Fruit fly (Drosophila melanogaster) whole organism, adult: ENCODE results near the gene RpS19b.

Experiments
- CG11617 ChIP-seq: fragments of 200-800 bp; sonication (Bioruptor generic); optimal IDR thresholded peaks from 2 replicates; lab custom pipeline; 2017; ENCODE audit warnings: mild to moderate bottlenecking, missing biosample characterization, missing genetic modification reagents, missing genetic modification characterization
- CG12768 ChIP-seq: fragments of 200-800 bp; sonication (Bioruptor generic); optimal IDR thresholded peaks from 2 replicates; lab custom pipeline; 2017; ENCODE audit warnings: missing biosample characterization, missing genetic modification characterization, mild to moderate bottlenecking, moderate library complexity, missing genetic modification reagents
- CG5204 ChIP-seq: fragments of 200-800 bp; sonication (Bioruptor generic); optimal IDR thresholded peaks from 2 replicates; lab custom pipeline; 2016; ENCODE audit warnings: missing biosample characterization, missing genetic modification characterization
- CG7045 ChIP-seq: fragments of 200-800 bp; sonication (Bioruptor generic); optimal IDR thresholded peaks from 2 replicates; lab custom pipeline; 2017; ENCODE audit warnings: missing biosample characterization, mild to moderate bottlenecking, missing genetic modification characterization
- CG7101 ChIP-seq: fragments of 200-800 bp; sonication (Bioruptor generic); optimal IDR thresholded peaks from 2 replicates; lab custom pipeline; 2018; ENCODE audit warnings: missing biosample characterization, mild to moderate bottlenecking, missing genetic modification characterization, moderate library complexity
- Clk ChIP-seq: fragments of 200-800 bp; sonication (Bioruptor generic); optimal IDR thresholded peaks from 2 replicates; lab custom pipeline; 2017; ENCODE audit warnings: missing biosample characterization, missing genetic modification characterization
- Hr96 ChIP-seq: fragments of 200-800 bp; sonication (Bioruptor generic); optimal IDR thresholded peaks from 2 replicates; lab custom pipeline; 2016; ENCODE audit warnings: missing biosample characterization, missing genetic modification characterization
- Mnt ChIP-seq: fragments of 200-800 bp; sonication (Bioruptor generic); optimal IDR thresholded peaks from 2 replicates; lab custom pipeline; 2016; ENCODE audit warnings: missing biosample characterization, mild to moderate bottlenecking, missing genetic modification characterization
- bab1 ChIP-seq: fragments of 200-800 bp; sonication (Bioruptor generic); optimal IDR thresholded peaks from 3 replicates; lab custom pipeline; 2019; ENCODE audit warnings: missing biosample characterization, mild to moderate bottlenecking, missing genetic modification characterization, moderate library complexity
- cnc ChIP-seq, 2 experiments: fragments of >200 bp; optimal IDR thresholded peaks; 2 replicates each; lab custom pipeline; 2017
- kay ChIP-seq: fragments of 200-800 bp; sonication (Bioruptor generic); peaks from one replicate; lab custom pipeline; 2016; ENCODE audit warnings: missing biosample characterization, missing genetic modification characterization, borderline replicate concordance
- ovo ChIP-seq: fragments of 200-800 bp; sonication (Bioruptor generic); optimal IDR thresholded peaks from 2 replicates; lab custom pipeline; 2016; ENCODE audit warnings: missing biosample characterization, missing genetic modification characterization
- tj ChIP-seq: fragments of 200-800 bp; sonication (Bioruptor generic); optimal IDR thresholded peaks from 3 replicates; lab custom pipeline; 2017; ENCODE audit warnings: missing biosample characterization, mild to moderate bottlenecking, missing genetic modification characterization, moderate library complexity

- TF ChIP-seq CG7101 (tag; lab: Kevin White, UChicago) (no peak), CG11617 (GFP tag; lab: Kevin White, UChicago) (no peak), ovo (no peak), Mnt (GFP tag; lab: Kevin White, UChicago) (no peak), tj (no peak), Hr96 (GFP tag; lab: Kevin White, UChicago) (no peak), Clk (GFP tag; lab: Kevin White, UChicago) (no peak), cnc (optimal IDR thresholded peaks at IDR 0.05; lab: Kevin White, UChicago) (no peak), kay (no peak), CG5204 (GFP tag; lab: Kevin White, UChicago) (no peak), bab1 (no peak), CG12768 (GFP tag; lab: Kevin White, UChicago) (no peak), CG7045 (GFP tag; lab: Kevin White, UChicago) (no peak)
Measured at dm6 chr3R:23911073-23911690, 22.1 kb downstream of the RpS19b start.
